Fruit fly (Drosophila melanogaster): ENCODE data around the gene HLH3B.
A peak's percentile ranks its signal among the peaks of the same experiment; 100 is the strongest.

The HLH3B gene

dm6 chrX:2713776-2714175, 32.3 kb upstream of the HLH3B start, which contains the start of the genes CG2685 and CG2694 (continued):
- TF ChIP-seq D19A (tag; optimal IDR thresholded peaks at IDR 0.05), result no peak
- TF ChIP-seq CG30403 (GFP tag; optimal IDR thresholded peaks at IDR 0.05), result peak; percentile 7
- peak; percentile 65 for TF ChIP-seq CG14860 (GFP tag; IDR thresholded peaks at IDR 0.05; ENCODE audit: partially characterized antibody)
- TF ChIP-seq chinmo (GFP tag; IDR thresholded peaks at IDR 0.05; ENCODE audit: partially characterized antibody), result no peak
- TF ChIP-seq NfI (GFP tag; optimal IDR thresholded peaks at IDR 0.05), result peak; percentile 2
- no peak for TF ChIP-seq bigmax (GFP tag; optimal IDR thresholded peaks at IDR 0.05)
- TF ChIP-seq CG15514 (GFP tag; optimal IDR thresholded peaks at IDR 0.05), result peak; percentile 90
- TF ChIP-seq her (GFP tag; optimal IDR thresholded peaks at IDR 0.05), result no peak
- 0 out of 2 replicates have a peak, but pooled peaks have one; percentile 7 for TF ChIP-seq Xrp1 (GFP tag; IDR thresholded peaks at IDR 0.05)
- no peak for TF ChIP-seq nerfin-1 (tag; optimal IDR thresholded peaks at IDR 0.05)
- TF ChIP-seq Ets97D (GFP tag; optimal IDR thresholded peaks at IDR 0.05), result peak; percentile 34
- TF ChIP-seq CG4820 (GFP tag; optimal IDR thresholded peaks at IDR 0.05), result no peak
- TF ChIP-seq Adf1 (GFP tag; IDR thresholded peaks at IDR 0.05), result no peak
- no peak for TF ChIP-seq Six4 (GFP tag; optimal IDR thresholded peaks at IDR 0.05)
- TF ChIP-seq Ssrp (tag; optimal IDR thresholded peaks at IDR 0.05), result no peak
- no peak for TF ChIP-seq CG8924 (tag; optimal IDR thresholded peaks at IDR 0.05)
- TF ChIP-seq Oli (tag; optimal IDR thresholded peaks at IDR 0.05), result no peak
- no peak for TF ChIP-seq Nf-YB (GFP tag; optimal IDR thresholded peaks at IDR 0.05)
- TF ChIP-seq CG9797 (GFP tag; optimal IDR thresholded peaks at IDR 0.05), result peak; percentile 72
- TF ChIP-seq CG3726 (GFP tag; IDR thresholded peaks at IDR 0.05), result no peak
- TF ChIP-seq CG10543 (GFP tag; optimal IDR thresholded peaks at IDR 0.05), result no peak
- TF ChIP-seq CG15479 (GFP tag; optimal IDR thresholded peaks at IDR 0.05), result no peak
- TF ChIP-seq CG17385 (GFP tag; optimal IDR thresholded peaks at IDR 0.05), result no peak
- TF ChIP-seq ato (GFP tag; IDR thresholded peaks at IDR 0.05; ENCODE audit: partially characterized antibody), result peak; percentile 68
- no peak for TF ChIP-seq CG1233 (GFP tag; optimal IDR thresholded peaks at IDR 0.05)
- TF ChIP-seq CG18262 (tag; optimal IDR thresholded peaks at IDR 0.05), result no peak
- no peak for TF ChIP-seq CG10147 (GFP tag; optimal IDR thresholded peaks at IDR 0.05)
- no peak for TF ChIP-seq CG3281 (GFP tag; optimal IDR thresholded peaks at IDR 0.05)
- TF ChIP-seq CG32767 (GFP tag; IDR thresholded peaks at IDR 0.05), result no peak
- TF ChIP-seq Dref (GFP tag; IDR thresholded peaks at IDR 0.05), result peak; percentile 90
- no peak for TF ChIP-seq C15 (GFP tag; IDR thresholded peaks at IDR 0.05)
- TF ChIP-seq Dp (GFP tag; optimal IDR thresholded peaks at IDR 0.05), result peak; percentile 70
- peak; percentile 71 for TF ChIP-seq Med (GFP tag)
- no peak for TF ChIP-seq pum (GFP tag; optimal IDR thresholded peaks at IDR 0.05)
- TF ChIP-seq CG10267 (tag; optimal IDR thresholded peaks at IDR 0.05), result peak; percentile 74
- TF ChIP-seq ash1 (GFP tag; optimal IDR thresholded peaks at IDR 0.05), result no peak
- no peak for TF ChIP-seq CG6854 (GFP tag; optimal IDR thresholded peaks at IDR 0.05)
- no peak for TF ChIP-seq btn (GFP tag; optimal IDR thresholded peaks at IDR 0.05)
- TF ChIP-seq mld (GFP tag; IDR thresholded peaks at IDR 0.05; ENCODE audit: partially characterized antibody), result peak; percentile 57; the same call in 2 of the 3 replicates
- no peak for TF ChIP-seq CG10565 (GFP tag; optimal IDR thresholded peaks at IDR 0.05)
- no peak for TF ChIP-seq bcd (GFP tag; optimal IDR thresholded peaks at IDR 0.05)
- peak; percentile 21; the same call in 1 of the 2 replicates for TF ChIP-seq slbo (GFP tag; IDR thresholded peaks at IDR 0.05)
- TF ChIP-seq vnd (GFP tag; IDR thresholded peaks at IDR 0.05; ENCODE audit: partially characterized antibody), result peak; percentile 67
- TF ChIP-seq CG34224 (GFP tag; IDR thresholded peaks at IDR 0.05; ENCODE audit: partially characterized antibody), result peak; percentile 85
- peak; percentile 79 for TF ChIP-seq pzg (GFP tag; optimal IDR thresholded peaks at IDR 0.05)
- TF ChIP-seq CG12104 (GFP tag; optimal IDR thresholded peaks at IDR 0.05), result no peak
- TF ChIP-seq CG16813 (GFP tag; IDR thresholded peaks at IDR 0.05; ENCODE audit: partially characterized antibody), result peak; percentile 78
- no peak for TF ChIP-seq danr (GFP tag; IDR thresholded peaks at IDR 0.05)
- TF ChIP-seq nmo (GFP tag; optimal IDR thresholded peaks at IDR 0.05), result peak; percentile 10
- TF ChIP-seq BEAF-32 (GFP tag; optimal IDR thresholded peaks at IDR 0.05), result peak; percentile 74
